Fruit fly (Drosophila melanogaster) whole organism: ENCODE measurements around the gene CG17764.

Experiments used
- CG8478 ChIP-seq: fragments of >200 bp; optimal IDR thresholded peaks from 2 replicates; lab custom pipeline; 2018; ENCODE audit warnings: inconsistent platforms
- Dll ChIP-seq: fragments of >200 bp; optimal IDR thresholded peaks from 2 replicates; lab custom pipeline; 2017
- EcR ChIP-seq, 2 experiments: fragments of >200 bp; optimal IDR thresholded peaks; 2 replicates each; lab custom pipeline; 2017; ENCODE audit warnings: missing biosample characterization in 2 of 2, missing genetic modification characterization in 2 of 2, missing genetic modification reagents in 2 of 2
- pan ChIP-seq: fragments of >200 bp; optimal IDR thresholded peaks from 2 replicates; lab custom pipeline; 2017
- psq ChIP-seq: fragments of >200 bp; optimal IDR thresholded peaks from 2 replicates; lab custom pipeline; 2017
- usp ChIP-seq: fragments of >200 bp; optimal IDR thresholded peaks from 2 replicates; lab custom pipeline; 2017; ENCODE audit warnings: missing biosample characterization, missing genetic modification characterization, mixed read lengths

The CG17764 gene

dm6 chrX:5312958-5313357 is 5.7 kb upstream of the CG17764 start, which contains the start of gene CG4198:
Gene CG4198 (plus strand): TSS chrX:5313258.
- TF ChIP-seq usp (GFP tag; lab: Kevin White, UChicago) (no peak), CG8478 (no peak), Dll (lab: Kevin White, UChicago) (no peak), EcR (GFP tag; optimal IDR thresholded peaks at IDR 0.05; lab: Kevin White, UChicago) (no peak), pan (lab: Kevin White, UChicago) (no peak), psq (lab: Kevin White, UChicago) (no peak)

- TF ChIP-seq Dll (lab: Kevin White, UChicago) = no peak
- no peak for TF ChIP-seq usp (GFP tag; lab: Kevin White, UChicago)
- TF ChIP-seq pan (lab: Kevin White, UChicago) = no peak
- TF ChIP-seq psq (lab: Kevin White, UChicago) = no peak
Measured at dm6 chrX:5311838-5312339, 4.7 kb upstream of the CG17764 start, which contains the start of the genes TrxT and dhd. Gene TrxT (minus strand): TSS chrX:5311888. Gene dhd (plus strand): TSS chrX:5312171.

dm6 chrX:5308963-5309362 is 1.7 kb upstream of the CG17764 start, which contains the start of the genes Cdk7 and snf:
Gene Cdk7 (minus strand): TSS chrX:5308983.
Gene snf (plus strand): TSS chrX:5309242.
- TF ChIP-seq Dll (lab: Kevin White, UChicago) (no peak), usp (GFP tag; lab: Kevin White, UChicago) (no peak), EcR (GFP tag; optimal IDR thresholded peaks at IDR 0.05; lab: Kevin White, UChicago) (no peak), CG8478 (no peak)

dm6 chrX:5305591-5305990 is 1.6 kb downstream of the CG17764 start, which contains the start of gene CG3323:
Gene CG3323 (minus strand): TSS chrX:5305691.
- TF ChIP-seq EcR (GFP tag; optimal IDR thresholded peaks at IDR 0.05; lab: Kevin White, UChicago) = no peak
- no peak for TF ChIP-seq CG8478
- no peak for TF ChIP-seq usp (GFP tag; lab: Kevin White, UChicago)
- no peak for TF ChIP-seq Dll (lab: Kevin White, UChicago)
- TF ChIP-seq psq (lab: Kevin White, UChicago) = no peak
- TF ChIP-seq pan (lab: Kevin White, UChicago) = no peak

- TF ChIP-seq EcR (GFP tag; optimal IDR thresholded peaks at IDR 0.05; lab: Kevin White, UChicago) (no peak), usp (GFP tag; lab: Kevin White, UChicago) (no peak)
Measured at dm6 chrX:5300623-5301283, 6.5 kb downstream of the CG17764 start.

dm6 chrX:5299957-5300356 is 7.3 kb downstream of the CG17764 start:
- no peak for TF ChIP-seq psq (lab: Kevin White, UChicago)
- TF ChIP-seq Dll (lab: Kevin White, UChicago) = no peak
- TF ChIP-seq CG8478 = no peak
- no peak for TF ChIP-seq usp (GFP tag; lab: Kevin White, UChicago)
- TF ChIP-seq pan (lab: Kevin White, UChicago) = no peak
- no peak for TF ChIP-seq EcR (GFP tag; optimal IDR thresholded peaks at IDR 0.05; lab: Kevin White, UChicago)

- no peak for TF ChIP-seq usp (GFP tag; lab: Kevin White, UChicago)
- TF ChIP-seq psq (lab: Kevin White, UChicago) = no peak
- TF ChIP-seq pan (lab: Kevin White, UChicago) = no peak
- TF ChIP-seq Dll (lab: Kevin White, UChicago) = no peak
- no peak for TF ChIP-seq CG8478
- no peak for TF ChIP-seq EcR (GFP tag; optimal IDR thresholded peaks at IDR 0.05; lab: Kevin White, UChicago)
Measured at dm6 chrX:5295766-5296165, 11.5 kb downstream of the CG17764 start, which contains the start of gene CG42749. Gene CG42749 (plus strand): TSS chrX:5296066.

dm6 chrX:5293141-5293540 is 14.1 kb downstream of the CG17764 start:
- no peak for TF ChIP-seq psq (lab: Kevin White, UChicago)
- no peak for TF ChIP-seq usp (GFP tag; lab: Kevin White, UChicago)

- TF ChIP-seq psq (lab: Kevin White, UChicago) = no peak
- TF ChIP-seq Dll (lab: Kevin White, UChicago) = no peak
- no peak for TF ChIP-seq pan (lab: Kevin White, UChicago)
- no peak for TF ChIP-seq EcR (GFP tag; optimal IDR thresholded peaks at IDR 0.05; lab: Kevin White, UChicago)
- no peak for TF ChIP-seq usp (GFP tag; lab: Kevin White, UChicago)
- no peak for TF ChIP-seq CG8478
Measured at dm6 chrX:5289692-5290091, 17.5 kb downstream of the CG17764 start.

- TF ChIP-seq EcR (GFP tag; optimal IDR thresholded peaks at IDR 0.05; lab: Kevin White, UChicago) = no peak
- TF ChIP-seq Dll (lab: Kevin White, UChicago) = no peak
- TF ChIP-seq psq (lab: Kevin White, UChicago) = no peak
- no peak for TF ChIP-seq pan (lab: Kevin White, UChicago)
- TF ChIP-seq CG8478 = no peak
- no peak for TF ChIP-seq usp (GFP tag; lab: Kevin White, UChicago)
Measured at dm6 chrX:5286513-5286912, 20.7 kb downstream of the CG17764 start.

dm6 chrX:5285835-5286234 is 21.4 kb downstream of the CG17764 start:
- no peak for TF ChIP-seq psq (lab: Kevin White, UChicago)
